Worm (Caenorhabditis elegans) whole organism, early embryonic: ENCODE data around the gene ntl-9.
A peak's percentile ranks its signal among the peaks of the same experiment; 100 is the strongest.

Source experiments
- B0310.2 ChIP-seq: sonication (generic microtip); optimal IDR thresholded peaks from 2 replicates; lab custom pipeline; 2016; ENCODE audit warnings: mild to moderate bottlenecking, missing genetic modification characterization, missing compliant biosample characterization
- F13C5.2 ChIP-seq: sonication (generic microtip); optimal IDR thresholded peaks from 2 replicates; lab custom pipeline; 2017; ENCODE audit warnings: mild to moderate bottlenecking, missing genetic modification characterization, inconsistent platforms, missing compliant biosample characterization
- aly-1 ChIP-seq: sonication (generic microtip); optimal IDR thresholded peaks from 2 replicates; lab custom pipeline; 2016; ENCODE audit warnings: missing genetic modification characterization, missing compliant biosample characterization
- ama-1 ChIP-seq: fragments of 150-350 bp; optimal IDR thresholded peaks from 2 replicates; lab custom pipeline; 2014
- ceh-13 ChIP-seq: fragments of 200-800 bp; sonication (Bioruptor generic); optimal IDR thresholded peaks from 2 replicates; lab custom pipeline; 2018; ENCODE audit warnings: mild to moderate bottlenecking, missing genetic modification characterization, missing compliant biosample characterization
- ceh-36 ChIP-seq: sonication (generic microtip); optimal IDR thresholded peaks from 2 replicates; lab custom pipeline; 2016; ENCODE audit warnings: missing genetic modification characterization, inconsistent platforms, missing compliant biosample characterization
- ets-7 ChIP-seq: sonication (generic microtip); optimal IDR thresholded peaks from 2 replicates; lab custom pipeline; 2016; ENCODE audit warnings: missing genotype, missing genetic modification characterization, missing compliant biosample characterization
- flt-1 ChIP-seq: fragments of 200-800 bp; sonication (Bioruptor generic); IDR thresholded peaks from 2 replicates; pipeline ENCODE4 v1.3.6; 2022; ENCODE audit warnings: missing genetic modification characterization, missing compliant biosample characterization
- hmbx-1 ChIP-seq: sonication (generic microtip); optimal IDR thresholded peaks from 2 replicates; lab custom pipeline; 2016; ENCODE audit warnings: mild to moderate bottlenecking, missing genetic modification characterization, missing compliant biosample characterization
- hmg-4 ChIP-seq: fragments of 200-800 bp; sonication (Bioruptor generic); optimal IDR thresholded peaks from 2 replicates; lab custom pipeline; 2018; ENCODE audit warnings: mild to moderate bottlenecking, missing genetic modification characterization, missing compliant biosample characterization
- hnd-1 ChIP-seq: sonication (generic microtip); optimal IDR thresholded peaks from 2 replicates; lab custom pipeline; 2016; ENCODE audit warnings: missing genetic modification characterization, missing compliant biosample characterization
- pes-1 ChIP-seq: fragments of 200-800 bp; sonication (Bioruptor generic); IDR thresholded peaks from 2 replicates; pipeline ENCODE4 v1.3.6; 2022; ENCODE audit warnings: missing genetic modification reagents, missing genetic modification characterization, missing compliant biosample characterization
- scrt-1 ChIP-seq: fragments of 200-800 bp; sonication (Bioruptor generic); IDR thresholded peaks from 2 replicates; pipeline ENCODE4 v1.3.6; 2022; ENCODE audit warnings: missing genetic modification characterization, missing compliant biosample characterization
- sea-1 ChIP-seq: fragments of 200-800 bp; sonication (Bioruptor generic); conservative IDR thresholded peaks from 2 replicates; pipeline ENCODE4 v1.3.6; 2022; ENCODE audit warnings: missing genetic modification characterization, missing compliant biosample characterization
- tbx-11 ChIP-seq: fragments of 200-800 bp; sonication (Bioruptor generic); IDR thresholded peaks from 2 replicates; pipeline ENCODE4 v1.3.6; 2022; ENCODE audit warnings: missing genetic modification characterization, missing compliant biosample characterization
- tbx-37 ChIP-seq: fragments of 200-800 bp; sonication (Bioruptor generic); conservative IDR thresholded peaks from 2 replicates; pipeline ENCODE4 v1.3.6; 2022; ENCODE audit warnings: missing genetic modification reagents, missing genetic modification characterization, missing compliant biosample characterization
- tra-4 ChIP-seq: sonication (generic microtip); optimal IDR thresholded peaks from 2 replicates; lab custom pipeline; 2017; ENCODE audit warnings: missing genetic modification characterization, missing compliant biosample characterization

The ntl-9 gene

ce11 chrIII:4944213-4944612, at the start of gene ntl-9:
TSS of gene ntl-9 (plus strand) at chrIII:4944513.
- TF ChIP-seq aly-1 (tag; lab: Kevin White, UChicago): no peak
- TF ChIP-seq flt-1 (GFP tag; lab: Robert Waterston, UW): no peak
- no peak for TF ChIP-seq sea-1 (GFP tag; lab: Robert Waterston, UW)
- no peak for TF ChIP-seq scrt-1 (GFP tag; lab: Robert Waterston, UW)
- no peak for TF ChIP-seq ceh-36
- TF ChIP-seq F13C5.2 (tag; lab: Kevin White, UChicago): no peak

- TF ChIP-seq ceh-36 (no peak), F13C5.2 (tag; lab: Kevin White, UChicago) (no peak), scrt-1 (GFP tag; lab: Robert Waterston, UW) (no peak), pes-1 (no peak), tra-4 (tag; lab: Kevin White, UChicago) (no peak), B0310.2 (no peak), tbx-37 (GFP tag; lab: Robert Waterston, UW) (no peak), sea-1 (GFP tag; lab: Robert Waterston, UW) (no peak), hmbx-1 (tag; lab: Kevin White, UChicago) (no peak), aly-1 (tag; lab: Kevin White, UChicago) (no peak)
Observed at ce11 chrIII:4895313-4895712, 49.0 kb upstream of the ntl-9 start.

ce11 chrIII:4899035-4899578, 45.2 kb upstream of the ntl-9 start, which contains the start of gene nhl-2:
TSS of gene nhl-2 (minus strand) at chrIII:4899085.
- TF ChIP-seq hmg-4 (no peak), scrt-1 (GFP tag; lab: Robert Waterston, UW) (no peak), F13C5.2 (tag; lab: Kevin White, UChicago) (no peak), hmbx-1 (tag; lab: Kevin White, UChicago) (no peak), B0310.2 (no peak), flt-1 (GFP tag; lab: Robert Waterston, UW) (no peak), pes-1 (no peak), ceh-36 (no peak), ceh-13 (no peak), ama-1 (no peak), sea-1 (GFP tag; lab: Robert Waterston, UW) (no peak)

ce11 chrIII:4899728-4900127, 44.6 kb upstream of the ntl-9 start:
- 0 out of 2 replicates have a peak, but pooled peaks have one; percentile 14 for TF ChIP-seq sea-1 (GFP tag; lab: Robert Waterston, UW)
- TF ChIP-seq hnd-1 (tag; lab: Kevin White, UChicago): no peak
- no peak for TF ChIP-seq ceh-13
- TF ChIP-seq hmg-4: peak; percentile 91
- peak; percentile 5 for TF ChIP-seq ets-7 (tag; lab: Kevin White, UChicago)
- TF ChIP-seq B0310.2: peak; percentile 19
- TF ChIP-seq F13C5.2 (tag; lab: Kevin White, UChicago): peak; percentile 87
- peak; percentile 55; the same call in 1 of the 2 replicates for TF ChIP-seq scrt-1 (GFP tag; lab: Robert Waterston, UW)
- TF ChIP-seq flt-1 (GFP tag; lab: Robert Waterston, UW): no peak

ce11 chrIII:4900260-4900659, 44.1 kb upstream of the ntl-9 start, which contains the start of gene tag-340:
TSS of gene tag-340 (plus strand) at chrIII:4900508.
- no peak for TF ChIP-seq aly-1 (tag; lab: Kevin White, UChicago)
- no peak for TF ChIP-seq F13C5.2 (tag; lab: Kevin White, UChicago)
- TF ChIP-seq tra-4 (tag; lab: Kevin White, UChicago): no peak
- TF ChIP-seq hmg-4: no peak
- TF ChIP-seq flt-1 (GFP tag; lab: Robert Waterston, UW): no peak
- no peak for TF ChIP-seq ets-7 (tag; lab: Kevin White, UChicago)
- no peak for TF ChIP-seq pes-1
- TF ChIP-seq B0310.2: no peak
- TF ChIP-seq sea-1 (GFP tag; lab: Robert Waterston, UW): no peak
- TF ChIP-seq ceh-13: no peak
- TF ChIP-seq tbx-37 (GFP tag; lab: Robert Waterston, UW): no peak
- TF ChIP-seq ama-1: no peak
- TF ChIP-seq scrt-1 (GFP tag; lab: Robert Waterston, UW): no peak
- no peak for TF ChIP-seq ceh-36
- no peak for TF ChIP-seq tbx-11 (GFP tag; lab: Robert Waterston, UW)
- TF ChIP-seq hmbx-1 (tag; lab: Kevin White, UChicago): no peak
- no peak for TF ChIP-seq hnd-1 (tag; lab: Kevin White, UChicago)

- TF ChIP-seq hmbx-1 (tag; lab: Kevin White, UChicago) (no peak), flt-1 (GFP tag; lab: Robert Waterston, UW) (no peak), ets-7 (tag; lab: Kevin White, UChicago) (no peak), F13C5.2 (tag; lab: Kevin White, UChicago) (no peak), B0310.2 (no peak), aly-1 (tag; lab: Kevin White, UChicago) (no peak), hmg-4 (no peak), pes-1 (no peak), ceh-36 (no peak), ceh-13 (no peak), tbx-37 (GFP tag; lab: Robert Waterston, UW) (no peak), tbx-11 (GFP tag; lab: Robert Waterston, UW) (no peak), tra-4 (tag; lab: Kevin White, UChicago) (no peak), hnd-1 (tag; lab: Kevin White, UChicago) (no peak), scrt-1 (GFP tag; lab: Robert Waterston, UW) (no peak), sea-1 (GFP tag; lab: Robert Waterston, UW) (no peak), ama-1 (no peak)
Observed at ce11 chrIII:4903784-4904183, 40.5 kb upstream of the ntl-9 start, which contains the start of gene kbp-2. TSS of gene kbp-2 (minus strand) at chrIII:4903884.

- TF ChIP-seq sea-1 (GFP tag; lab: Robert Waterston, UW) (no peak), ceh-13 (peak; percentile 18), F13C5.2 (tag; lab: Kevin White, UChicago) (no peak), ets-7 (tag; lab: Kevin White, UChicago) (peak; percentile 41), tbx-37 (GFP tag; lab: Robert Waterston, UW) (0 out of 2 replicates have a peak, but pooled peaks have one; percentile 12), hmg-4 (peak; percentile 25), pes-1 (0 out of 2 replicates have a peak, but pooled peaks have one; percentile 40)
Observed at ce11 chrIII:4905405-4905804, 38.9 kb upstream of the ntl-9 start, which contains the start of gene F26F4.8. TSS of gene F26F4.8 (minus strand) at chrIII:4905473.
